Fruit fly (Drosophila melanogaster): ENCODE results near the gene CG14451.

- TF ChIP-seq sage (GFP tag; optimal IDR thresholded peaks at IDR 0.05) (no peak), OdsH (GFP tag; optimal IDR thresholded peaks at IDR 0.05) (no peak), jim (GFP tag; optimal IDR thresholded peaks at IDR 0.05) (no peak), Hr78 (GFP tag; optimal IDR thresholded peaks at IDR 0.05) (no peak), h (GFP tag; optimal IDR thresholded peaks at IDR 0.05) (no peak), lola (GFP tag; optimal IDR thresholded peaks at IDR 0.05) (no peak), Myc (optimal IDR thresholded peaks at IDR 0.05) (no peak), psq (GFP tag; optimal IDR thresholded peaks at IDR 0.05) (no peak), dsf (GFP tag; optimal IDR thresholded peaks at IDR 0.05; ENCODE audit: borderline replicate concordance) (no peak)
Measured at dm6 chr3L:22686987-22687386, 34.9 kb downstream of the CG14451 start, which contains the start of the genes CG14455 and CG14456.

Data from whole organism, wandering third instar larva.